Fruit fly (Drosophila melanogaster) whole organism, adult: ENCODE results near the gene CG10311.

Experiments
- CG5204 ChIP-seq: fragments of 200-800 bp; sonication (Bioruptor generic); optimal IDR thresholded peaks from 2 replicates; lab custom pipeline; 2016; ENCODE audit warnings: missing biosample characterization, missing genetic modification characterization
- Crg-1 ChIP-seq: fragments of 200-800 bp; sonication (Bioruptor generic); optimal IDR thresholded peaks from 2 replicates; lab custom pipeline; 2016; ENCODE audit warnings: missing biosample characterization, missing genetic modification characterization

DNA sequence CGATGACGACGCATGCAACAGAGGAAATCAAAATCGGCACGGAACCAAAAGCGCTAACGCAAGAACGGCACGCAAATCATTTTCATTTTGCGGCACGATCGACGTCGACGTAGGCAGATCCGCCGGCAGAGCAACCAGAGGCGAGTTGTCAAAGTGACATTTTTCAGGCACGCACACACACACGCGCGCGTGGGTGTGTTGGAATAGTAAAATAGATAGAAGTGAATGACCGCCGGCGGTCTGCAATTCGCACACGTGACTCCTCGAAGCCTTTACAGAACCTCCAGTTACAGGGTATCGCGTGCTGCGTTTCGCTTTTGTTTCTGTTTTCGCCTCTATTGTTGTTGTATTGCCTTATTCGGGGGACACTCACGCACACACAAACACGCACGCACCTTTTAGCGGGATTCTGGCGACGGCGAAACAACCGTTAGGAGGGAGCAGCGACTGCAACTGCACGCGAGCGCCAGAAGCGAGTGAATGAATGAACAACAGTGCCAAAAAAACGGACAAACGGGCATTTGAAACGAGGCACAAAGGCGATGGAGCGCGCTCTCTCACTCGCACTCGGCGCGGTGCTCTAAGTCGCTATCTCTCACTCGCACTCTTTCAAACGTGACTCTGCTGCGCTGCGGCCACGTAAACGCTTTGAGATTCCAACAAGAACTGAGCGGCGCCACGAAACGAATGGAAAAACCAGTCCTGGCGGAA, 46.4 kb upstream of the CG10311 start, which contains the start of gene ss:
- TF ChIP-seq Crg-1 (GFP tag; lab: Kevin White, UChicago): no peak
- TF ChIP-seq CG5204: no peak
